Worm (Caenorhabditis elegans): ENCODE results near the gene C16B8.3.
A peak's percentile ranks its signal among the peaks of the same experiment; 100 is the strongest.

The C16B8.3 gene

ce11 chrX:3945681-3946080 lies 22.8 kb downstream of the C16B8.3 start (continued):
- TF ChIP-seq hlh-4 (tag; optimal IDR thresholded peaks at IDR 0.05): no peak
- peak; percentile 12 for TF ChIP-seq sup-37 (GFP tag; optimal IDR thresholded peaks at IDR 0.05)
- TF ChIP-seq lsy-2 (tag; optimal IDR thresholded peaks at IDR 0.05): peak in 1 of 2 experiments; percentile 44
- peak in 1 of 2 experiments; percentile 2 for TF ChIP-seq efl-1 (optimal IDR thresholded peaks at IDR 0.05)
- no peak for TF ChIP-seq efl-1 (GFP tag; optimal IDR thresholded peaks at IDR 0.05 in 1 of 2)
- peak; percentile 19 for TF ChIP-seq egl-13 (tag; optimal IDR thresholded peaks at IDR 0.05)
- no peak for TF ChIP-seq nhr-28 (tag; optimal IDR thresholded peaks at IDR 0.05)
- 0 out of 2 replicates have a peak, but pooled peaks have one; percentile 25 for TF ChIP-seq mab-9 (GFP tag; IDR thresholded peaks at IDR 0.05)
- TF ChIP-seq elt-3 (tag; optimal IDR thresholded peaks at IDR 0.05): no peak
- TF ChIP-seq fkh-10 (GFP tag; optimal IDR thresholded peaks at IDR 0.05): peak; percentile 9
- peak; percentile 50 for TF ChIP-seq ceh-8 (GFP tag; optimal IDR thresholded peaks at IDR 0.05)
- peak; percentile 47 for TF ChIP-seq jun-1 (tag; optimal IDR thresholded peaks at IDR 0.05)
- TF ChIP-seq nhr-47 (tag; optimal IDR thresholded peaks at IDR 0.05): peak; percentile 48
- TF ChIP-seq unc-86 (tag; optimal IDR thresholded peaks at IDR 0.05): peak; percentile 41
- peak; percentile 19 for TF ChIP-seq elt-2 (tag; optimal IDR thresholded peaks at IDR 0.05)

- TF ChIP-seq mab-9 (GFP tag; IDR thresholded peaks at IDR 0.05) (no peak), nhr-11 (tag; optimal IDR thresholded peaks at IDR 0.05) (no peak), unc-86 (tag; optimal IDR thresholded peaks at IDR 0.05) (no peak), unc-62 (GFP tag; optimal IDR thresholded peaks at IDR 0.05) (no peak), ets-5 (GFP tag; IDR thresholded peaks at IDR 0.05) (no peak), lin-14 (GFP tag; optimal IDR thresholded peaks at IDR 0.05) (peak; percentile 65), ceh-90 (tag; optimal IDR thresholded peaks at IDR 0.05) (no peak), ceh-63 (GFP tag; optimal IDR thresholded peaks at IDR 0.05) (no peak), snu-23 (GFP tag; optimal IDR thresholded peaks at IDR 0.05) (no peak), nhr-85 (tag) (no peak), tlp-1 (tag; optimal IDR thresholded peaks at IDR 0.05) (no peak), F16B12.6 (tag; optimal IDR thresholded peaks at IDR 0.05) (no peak), ceh-88 (GFP tag; IDR thresholded peaks at IDR 0.05) (no peak), C34B4.2 (tag; optimal IDR thresholded peaks at IDR 0.05) (no peak), dsc-1 (tag; optimal IDR thresholded peaks at IDR 0.05) (peak; percentile 97), fkh-4 (tag; optimal IDR thresholded peaks at IDR 0.05; ENCODE audit: borderline replicate concordance) (peak; percentile 31), swsn-7 (tag; optimal IDR thresholded peaks at IDR 0.05) (peak; percentile 11), alr-1 (tag; optimal IDR thresholded peaks at IDR 0.05; ENCODE audit: borderline replicate concordance) (no peak), irx-1 (tag; optimal IDR thresholded peaks at IDR 0.05) (no peak), lir-3 (tag; optimal IDR thresholded peaks at IDR 0.05; ENCODE audit: poor library complexity) (no peak), mdl-1 (tag; optimal IDR thresholded peaks at IDR 0.05) (no peak), nhr-47 (tag; optimal IDR thresholded peaks at IDR 0.05) (peak; percentile 50), unc-130 (tag; optimal IDR thresholded peaks at IDR 0.05) (no peak), aha-1 (tag; optimal IDR thresholded peaks at IDR 0.05) (no peak), nhr-19 (GFP tag; conservative IDR thresholded peaks at IDR 0.05) (no peak), egl-13 (tag; optimal IDR thresholded peaks at IDR 0.05) (no peak), fkh-10 (GFP tag; optimal IDR thresholded peaks at IDR 0.05) (peak; percentile 18), mep-1 (tag; optimal IDR thresholded peaks at IDR 0.05) (no peak), pag-3 (tag; optimal IDR thresholded peaks at IDR 0.05; ENCODE audit: borderline replicate concordance, insufficient read depth) (no peak), ceh-82 (tag; optimal IDR thresholded peaks at IDR 0.05) (no peak), mef-2 (tag; optimal IDR thresholded peaks at IDR 0.05) (peak; percentile 40), efl-3 (GFP tag; optimal IDR thresholded peaks at IDR 0.05) (no peak), xbp-1 (tag; optimal IDR thresholded peaks at IDR 0.05) (no peak), nhr-71 (tag; optimal IDR thresholded peaks at IDR 0.05) (peak; percentile 63), aly-2 (tag; optimal IDR thresholded peaks at IDR 0.05) (no peak), nhr-12 (tag; optimal IDR thresholded peaks at IDR 0.05) (no peak), pqm-1 (tag; optimal IDR thresholded peaks at IDR 0.05) (no peak), grh-1 (GFP tag; IDR thresholded peaks at IDR 0.05) (no peak), vab-15 (tag; optimal IDR thresholded peaks at IDR 0.05) (no peak), ztf-11 (tag; optimal IDR thresholded peaks at IDR 0.05) (no peak)
Observed at ce11 chrX:3944961-3945587, 23.4 kb downstream of the C16B8.3 start.
